Worm (Caenorhabditis elegans) whole organism, late embryonic: ENCODE results near the gene T04C12.33.

Experiments used
- C08G9.2 ChIP-seq: sonication (generic microtip); optimal IDR thresholded peaks from 2 replicates; lab custom pipeline; 2016; ENCODE audit warnings: mild to moderate bottlenecking, missing genetic modification characterization, moderate library complexity, missing compliant biosample characterization
- C38D4.7 ChIP-seq: fragments of 200-800 bp; sonication (Bioruptor generic); optimal IDR thresholded peaks from 2 replicates; lab custom pipeline; 2018; ENCODE audit warnings: mild to moderate bottlenecking, missing genetic modification characterization, moderate library complexity, missing compliant biosample characterization
- F13H6.1 ChIP-seq: sonication (generic microtip); optimal IDR thresholded peaks from 2 replicates; lab custom pipeline; 2016; ENCODE audit warnings: missing genetic modification characterization, missing compliant biosample characterization
- K02D7.2 ChIP-seq: sonication (generic microtip); optimal IDR thresholded peaks from 2 replicates; lab custom pipeline; 2017; ENCODE audit warnings: mild to moderate bottlenecking, missing genetic modification characterization, missing compliant biosample characterization
- K09A11.1 ChIP-seq: sonication (generic microtip); optimal IDR thresholded peaks from 2 replicates; lab custom pipeline; 2017; ENCODE audit warnings: antibody characterized with exemption, mild to moderate bottlenecking, missing genetic modification characterization, missing compliant biosample characterization; ENCODE audit not compliant: insufficient read depth
- ceh-18 ChIP-seq: sonication (generic microtip); optimal IDR thresholded peaks from 2 replicates; lab custom pipeline; 2016; ENCODE audit warnings: missing genetic modification characterization, missing compliant biosample characterization
- ceh-19 ChIP-seq: fragments of 200-800 bp; sonication (Bioruptor generic); optimal IDR thresholded peaks from 2 replicates; lab custom pipeline; 2018; ENCODE audit warnings: mild to moderate bottlenecking, missing genetic modification characterization, missing compliant biosample characterization
- ceh-24 ChIP-seq: sonication (generic microtip); optimal IDR thresholded peaks from 2 replicates; lab custom pipeline; 2016; ENCODE audit warnings: mild to moderate bottlenecking, missing genetic modification characterization, missing compliant biosample characterization
- ceh-31 ChIP-seq: sonication (generic microtip); optimal IDR thresholded peaks from 2 replicates; lab custom pipeline; 2016; ENCODE audit warnings: missing genetic modification characterization, missing compliant biosample characterization
- ceh-45 ChIP-seq: fragments of 200-800 bp; sonication (Bioruptor generic); IDR thresholded peaks from 2 replicates; pipeline ENCODE4 v1.3.6; 2022; ENCODE audit warnings: missing genetic modification reagents, missing genetic modification characterization, missing compliant biosample characterization
- ceh-9 ChIP-seq: sonication (generic microtip); optimal IDR thresholded peaks from 2 replicates; lab custom pipeline; 2016; ENCODE audit warnings: mild to moderate bottlenecking, missing genetic modification characterization, inconsistent platforms, missing compliant biosample characterization
- che-1 ChIP-seq: sonication (generic microtip); optimal IDR thresholded peaks from 2 replicates; lab custom pipeline; 2016; ENCODE audit warnings: mild to moderate bottlenecking, missing genetic modification characterization, missing compliant biosample characterization
- dmd-4 ChIP-seq: sonication (generic microtip); optimal IDR thresholded peaks from 2 replicates; lab custom pipeline; 2016; ENCODE audit warnings: borderline replicate concordance, missing genetic modification characterization, missing compliant biosample characterization
- elt-2 ChIP-seq: sonication (generic microtip); optimal IDR thresholded peaks from 2 replicates; lab custom pipeline; 2016; ENCODE audit warnings: missing genetic modification reagents, missing genetic modification characterization, missing compliant biosample characterization
- eyg-1 ChIP-seq: sonication (generic microtip); optimal IDR thresholded peaks from 2 replicates; lab custom pipeline; 2016; ENCODE audit warnings: missing genotype, missing genetic modification characterization, missing compliant biosample characterization
- fax-1 ChIP-seq: sonication (generic microtip); optimal IDR thresholded peaks from 2 replicates; lab custom pipeline; 2016; ENCODE audit warnings: missing genotype, missing genetic modification characterization, missing compliant biosample characterization
- gmeb-2 ChIP-seq: sonication (generic microtip); optimal IDR thresholded peaks from 2 replicates; lab custom pipeline; 2016; ENCODE audit warnings: missing genetic modification characterization, inconsistent platforms, missing compliant biosample characterization
- hlh-30 ChIP-seq: sonication (generic microtip); optimal IDR thresholded peaks from 2 replicates; lab custom pipeline; 2017; ENCODE audit warnings: antibody characterized with exemption, missing genetic modification characterization, missing compliant biosample characterization; ENCODE audit not compliant: insufficient read depth
- hlh-8 ChIP-seq: sonication (generic microtip); optimal IDR thresholded peaks from 2 replicates; lab custom pipeline; 2016; ENCODE audit warnings: missing genotype, missing genetic modification characterization, missing compliant biosample characterization
- lim-6 ChIP-seq: sonication (generic microtip); optimal IDR thresholded peaks from 2 replicates; lab custom pipeline; 2016; ENCODE audit warnings: missing genetic modification characterization, missing compliant biosample characterization
- madf-2 ChIP-seq: sonication (generic microtip); optimal IDR thresholded peaks from 2 replicates; lab custom pipeline; 2017; ENCODE audit warnings: missing genetic modification characterization, missing compliant biosample characterization
- nhr-232 ChIP-seq: sonication (generic microtip); optimal IDR thresholded peaks from 2 replicates; lab custom pipeline; 2016; ENCODE audit warnings: missing genetic modification characterization, missing compliant biosample characterization
- npax-4 ChIP-seq: sonication (generic microtip); optimal IDR thresholded peaks from 2 replicates; lab custom pipeline; 2016; ENCODE audit warnings: missing genetic modification characterization, missing compliant biosample characterization
- pag-3 ChIP-seq: sonication (generic microtip); optimal IDR thresholded peaks from 2 replicates; lab custom pipeline; 2016; ENCODE audit warnings: missing compliant biosample characterization, missing genetic modification characterization, borderline replicate concordance
- pat-9 ChIP-seq: fragments of 200-800 bp; sonication (Bioruptor generic); optimal IDR thresholded peaks from 2 replicates; lab custom pipeline; 2018; ENCODE audit warnings: mild to moderate bottlenecking, missing genetic modification characterization, moderate library complexity, missing compliant biosample characterization
- pha-4 ChIP-seq: fragments of 150-350 bp; optimal IDR thresholded peaks from 2 replicates; lab custom pipeline; 2018; ENCODE audit warnings: missing biosample characterization, missing genetic modification reagents, missing genetic modification characterization
- pqm-1 ChIP-seq: sonication (generic microtip); optimal IDR thresholded peaks from 2 replicates; lab custom pipeline; 2016; ENCODE audit warnings: missing genetic modification characterization, missing compliant biosample characterization
- ref-2 ChIP-seq: sonication (generic microtip); optimal IDR thresholded peaks from 2 replicates; lab custom pipeline; 2016; ENCODE audit warnings: missing genetic modification characterization, missing compliant biosample characterization
- sox-4 ChIP-seq: sonication (generic microtip); optimal IDR thresholded peaks from 2 replicates; lab custom pipeline; 2017; ENCODE audit warnings: mild to moderate bottlenecking, missing genetic modification characterization, inconsistent platforms, missing compliant biosample characterization
- unc-3 ChIP-seq, 2 experiments: fragments of 200-800 bp in 1 of 2; sonication (Bioruptor generic) in 1 of 2; sonication (generic microtip) in 1 of 2; conservative IDR thresholded peaks in 1 of 2; optimal IDR thresholded peaks in 1 of 2; 2 replicates each; pipeline versions ENCODE4 v1.3.6 to Lab custom; 2016 to 2022; ENCODE audit warnings: missing compliant biosample characterization in 2 of 2, missing genetic modification characterization in 2 of 2, missing genetic modification reagents in 1 of 2
- unc-55 ChIP-seq: sonication (generic microtip); optimal IDR thresholded peaks from 2 replicates; lab custom pipeline; 2017; ENCODE audit warnings: missing biosample characterization, missing genetic modification reagents, missing genetic modification characterization
- unc-86 ChIP-seq: sonication (generic microtip); optimal IDR thresholded peaks from 2 replicates; lab custom pipeline; 2016; ENCODE audit warnings: missing genetic modification characterization, missing compliant biosample characterization
- zip-5 ChIP-seq: sonication (generic microtip); optimal IDR thresholded peaks from 2 replicates; lab custom pipeline; 2016; ENCODE audit warnings: missing genetic modification characterization, missing compliant biosample characterization
- ztf-16 ChIP-seq: sonication (generic microtip); optimal IDR thresholded peaks from 2 replicates; lab custom pipeline; 2017; ENCODE audit warnings: missing genetic modification characterization, missing compliant biosample characterization

The T04C12.33 gene

DNA sequence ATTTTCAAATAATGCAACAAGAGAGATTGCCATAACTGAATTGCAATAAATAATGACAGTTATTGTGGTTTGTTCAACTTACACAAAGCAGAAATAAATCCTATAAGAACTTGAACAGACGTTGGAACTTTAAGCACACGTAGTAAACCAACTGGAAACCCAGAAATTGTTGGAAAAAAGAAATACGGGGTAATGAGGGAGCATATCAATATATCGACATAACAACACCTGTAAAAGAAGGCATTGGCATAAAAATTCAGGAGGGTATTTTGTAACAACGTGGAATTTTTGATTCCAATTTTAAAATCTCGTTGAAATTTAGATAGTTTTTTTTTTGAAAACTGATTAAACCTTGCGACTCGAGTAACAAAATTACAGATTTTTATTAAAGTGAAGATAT is 4.5 kb downstream of the T04C12.33 start:
- TF ChIP-seq pat-9: no peak
- TF ChIP-seq ztf-16 (tag; lab: Kevin White, UChicago): no peak
- TF ChIP-seq che-1 (tag; lab: Kevin White, UChicago): no peak
- no peak for TF ChIP-seq unc-3 (GFP tag; conservative IDR thresholded peaks at IDR 0.05; lab: Robert Waterston, UW)
- TF ChIP-seq unc-3 (tag; optimal IDR thresholded peaks at IDR 0.05; lab: Kevin White, UChicago): no peak
- TF ChIP-seq gmeb-2 (tag; lab: Kevin White, UChicago): no peak
- no peak for TF ChIP-seq madf-2 (tag; lab: Kevin White, UChicago)
- TF ChIP-seq dmd-4: no peak
- no peak for TF ChIP-seq fax-1 (tag; lab: Kevin White, UChicago)
- no peak for TF ChIP-seq unc-55 (GFP tag; lab: Kevin White, UChicago)
- TF ChIP-seq K02D7.2 (tag; lab: Kevin White, UChicago): no peak
- TF ChIP-seq ref-2: no peak
- TF ChIP-seq C38D4.7 (GFP tag; lab: Kevin White, UChicago): no peak
- TF ChIP-seq ceh-45 (GFP tag; lab: Robert Waterston, UW): no peak
- TF ChIP-seq, all 69 proteins: peak for 0

DNA sequence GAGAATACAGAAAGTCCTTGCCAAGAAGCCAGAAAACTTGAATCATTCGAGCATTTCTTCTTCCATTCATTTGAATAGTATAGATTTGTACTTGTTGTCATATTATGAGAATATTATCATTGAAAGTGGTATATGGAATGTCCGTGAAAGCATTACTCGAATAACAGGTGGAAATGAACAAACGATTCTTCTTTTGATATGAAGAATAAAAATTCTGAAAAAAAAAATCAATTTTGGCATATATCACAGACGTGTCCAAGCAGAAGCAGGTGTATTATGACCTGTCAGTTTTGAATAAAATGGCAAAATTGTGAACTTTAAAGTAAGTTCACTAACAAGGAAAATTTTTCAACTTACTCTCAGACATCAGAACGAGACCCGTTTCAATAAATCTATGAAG is 5.0 kb downstream of the T04C12.33 start, which contains the start of gene srh-75:
Gene srh-75 (minus strand): TSS at position 101 of the 400 bp plus-strand sequence.
- no peak for TF ChIP-seq K02D7.2 (tag; lab: Kevin White, UChicago)
- no peak for TF ChIP-seq pag-3 (tag; lab: Kevin White, UChicago)
- TF ChIP-seq K09A11.1 (tag; lab: Kevin White, UChicago): no peak
- TF ChIP-seq zip-5: no peak
- no peak for TF ChIP-seq unc-86
- TF ChIP-seq lim-6 (tag; lab: Kevin White, UChicago): no peak
- TF ChIP-seq ceh-24 (tag; lab: Kevin White, UChicago): no peak
- TF ChIP-seq ceh-31 (tag; lab: Kevin White, UChicago): no peak
- TF ChIP-seq npax-4 (tag; lab: Kevin White, UChicago): no peak
- TF ChIP-seq C08G9.2: no peak
- no peak for TF ChIP-seq pha-4
- no peak for TF ChIP-seq pat-9
- no peak for TF ChIP-seq C38D4.7 (GFP tag; lab: Kevin White, UChicago)
- no peak for TF ChIP-seq sox-4
- no peak for TF ChIP-seq hlh-8 (tag; lab: Kevin White, UChicago)
- TF ChIP-seq pqm-1 (tag; lab: Kevin White, UChicago): no peak
- no peak for TF ChIP-seq F13H6.1 (tag; lab: Kevin White, UChicago)
- TF ChIP-seq, all 69 proteins: peak for 0

DNA sequence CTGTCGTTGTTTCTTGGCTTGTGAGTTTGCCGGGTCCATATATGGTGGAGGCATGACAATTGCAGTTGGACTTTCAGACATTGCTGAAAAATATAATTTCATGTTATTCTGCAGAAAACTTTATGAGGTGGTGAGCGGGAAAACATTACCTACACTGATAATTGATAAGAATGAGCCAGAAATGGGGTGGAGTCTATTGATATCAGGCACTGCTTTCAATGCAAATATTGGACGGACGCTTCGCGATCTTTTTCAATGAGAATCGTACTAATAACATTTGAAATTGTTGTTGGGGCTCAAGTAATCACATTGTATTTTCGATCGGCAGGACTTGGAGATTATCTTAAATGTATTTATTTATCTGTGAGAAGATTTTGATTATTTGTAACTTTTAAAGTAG is 7.2 kb downstream of the T04C12.33 start, which contains the start of gene T04C12.1:
Gene T04C12.1 (minus strand): TSS at position 90 of the 400 bp plus-strand sequence.
- TF ChIP-seq ceh-18 (tag; lab: Kevin White, UChicago) (no peak), elt-2 (tag; lab: Kevin White, UChicago) (peak; percentile 45), K09A11.1 (tag; lab: Kevin White, UChicago) (no peak)
- TF ChIP-seq, all 69 proteins: peak for 1

DNA sequence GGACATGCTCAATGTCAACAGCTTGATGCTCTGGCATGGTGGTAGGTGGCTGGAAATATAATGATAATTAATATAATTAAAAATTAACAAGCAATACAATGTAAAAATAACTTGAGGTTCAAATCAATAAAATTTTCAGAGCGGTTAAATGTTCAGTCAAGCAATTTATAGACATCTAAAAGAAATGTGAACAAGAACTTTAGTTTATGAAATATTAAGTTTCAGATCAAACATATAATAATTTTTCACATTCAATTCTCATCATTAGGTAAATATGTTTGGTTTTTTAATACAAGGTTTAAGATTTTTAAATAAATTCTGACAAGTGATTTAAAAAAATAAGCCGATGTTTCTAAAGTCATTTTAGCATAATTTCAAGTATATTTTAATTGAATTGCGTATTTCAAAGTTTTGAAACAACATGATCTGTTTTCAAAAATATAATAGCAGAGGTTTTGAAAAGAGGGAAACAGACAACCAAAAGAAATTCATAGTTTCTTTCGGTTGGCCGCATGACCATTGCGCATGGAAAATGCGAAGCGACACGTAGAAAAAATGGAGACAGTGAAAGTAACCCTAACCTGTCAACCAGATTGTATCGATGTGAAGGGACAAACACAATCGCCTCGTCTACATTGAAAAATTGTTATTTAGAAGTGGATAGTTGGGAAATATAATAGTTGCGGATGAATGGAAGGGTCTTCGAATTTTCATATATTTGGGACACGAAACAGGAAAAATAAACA is 8.4 kb downstream of the T04C12.33 start, which contains the start of gene T04C12.11:
Gene T04C12.11 (minus strand): TSS at position 51 of the 746 bp plus-strand sequence.
- TF ChIP-seq lim-6 (tag; lab: Kevin White, UChicago) (no peak), ceh-19 (GFP tag; lab: Kevin White, UChicago) (no peak), ceh-18 (tag; lab: Kevin White, UChicago) (no peak), eyg-1 (tag; lab: Kevin White, UChicago) (no peak), nhr-232 (no peak), npax-4 (tag; lab: Kevin White, UChicago) (no peak), ceh-9 (tag; lab: Kevin White, UChicago) (no peak), fax-1 (tag; lab: Kevin White, UChicago) (no peak), hlh-30 (tag; lab: Kevin White, UChicago) (no peak), sox-4 (no peak), C38D4.7 (GFP tag; lab: Kevin White, UChicago) (no peak), pqm-1 (tag; lab: Kevin White, UChicago) (no peak)
